Fruit fly (Drosophila melanogaster) whole organism, embryonic: ENCODE measurements around the gene PLCXD.
A peak's percentile ranks its signal among the peaks of the same experiment; 100 is the strongest.

Source experiments
- Awh ChIP-seq: fragments of 200-800 bp; sonication (Bioruptor generic); IDR thresholded peaks from 2 replicates; pipeline ENCODE4, ENCODE4 v1.3.6; 2022; ENCODE audit warnings: missing biosample characterization, missing genetic modification characterization
- CG10267 ChIP-seq: fragments of 200-800 bp; sonication (Bioruptor generic); optimal IDR thresholded peaks from 2 replicates; lab custom pipeline; 2018; ENCODE audit warnings: missing biosample characterization, mild to moderate bottlenecking, missing genetic modification characterization, moderate library complexity
- CG10462 ChIP-seq: fragments of 200-800 bp; sonication (Bioruptor generic); optimal IDR thresholded peaks from 2 replicates; lab custom pipeline; 2016; ENCODE audit warnings: missing biosample characterization, missing genetic modification characterization
- CG11093 ChIP-seq: fragments of 200-800 bp; sonication (Bioruptor generic); IDR thresholded peaks from 3 replicates; pipeline ENCODE4 v1.3.6; 2022; ENCODE audit warnings: missing biosample characterization, missing genetic modification characterization
- CG12219 ChIP-seq: fragments of 200-800 bp; sonication (Bioruptor generic); optimal IDR thresholded peaks from 3 replicates; lab custom pipeline; 2018; ENCODE audit warnings: missing biosample characterization, mild to moderate bottlenecking, missing genetic modification characterization
- CG12299 ChIP-seq: fragments of 200-800 bp; sonication (Bioruptor generic); optimal IDR thresholded peaks from 2 replicates; lab custom pipeline; 2018; ENCODE audit warnings: missing biosample characterization, mild to moderate bottlenecking, missing genetic modification characterization
- CG12659 ChIP-seq: fragments of 200-800 bp; sonication (Bioruptor generic); optimal IDR thresholded peaks from 3 replicates; lab custom pipeline; 2017; ENCODE audit warnings: mild to moderate bottlenecking, missing biosample characterization, missing genetic modification reagents, missing genetic modification characterization
- CG14050 ChIP-seq: fragments of 200-800 bp; sonication (Bioruptor generic); IDR thresholded peaks from 3 replicates; pipeline ENCODE4 v1.3.6; 2022; ENCODE audit warnings: missing biosample characterization, missing genetic modification characterization
- CG1602 ChIP-seq: fragments of 200-800 bp; sonication (Bioruptor generic); optimal IDR thresholded peaks from 3 replicates; lab custom pipeline; 2016; ENCODE audit warnings: missing biosample characterization, missing genetic modification characterization
- CG18764 ChIP-seq: fragments of 200-800 bp; sonication (Bioruptor generic); optimal IDR thresholded peaks from 3 replicates; lab custom pipeline; 2016; ENCODE audit warnings: missing biosample characterization, missing genetic modification characterization
- CG31388 ChIP-seq: fragments of 200-800 bp; sonication (Bioruptor generic); optimal IDR thresholded peaks from 2 replicates; lab custom pipeline; 2016; ENCODE audit warnings: missing biosample characterization, missing genetic modification characterization
- CG32532 ChIP-seq: fragments of 200-800 bp; sonication (Bioruptor generic); IDR thresholded peaks from 2 replicates; pipeline ENCODE4 v1.3.6; 2022; ENCODE audit warnings: missing biosample characterization, missing genetic modification characterization
- CG3726 ChIP-seq: fragments of 200-800 bp; sonication (Bioruptor generic); IDR thresholded peaks from 3 replicates; pipeline ENCODE4, ENCODE4 v1.3.6; 2022; ENCODE audit warnings: missing biosample characterization, missing genetic modification characterization
- CG4404 ChIP-seq: fragments of 200-800 bp; sonication (Bioruptor generic); IDR thresholded peaks from 2 replicates; pipeline ENCODE4 v1.3.6; 2022; ENCODE audit warnings: missing biosample characterization, missing genetic modification characterization
- CG4707 ChIP-seq: fragments of 200-800 bp; sonication (Bioruptor generic); optimal IDR thresholded peaks from 2 replicates; lab custom pipeline; 2018; ENCODE audit warnings: missing biosample characterization, mild to moderate bottlenecking, missing genetic modification characterization, moderate library complexity
- CG5180 ChIP-seq: fragments of 200-800 bp; sonication (Bioruptor generic); optimal IDR thresholded peaks from 3 replicates; lab custom pipeline; 2017; ENCODE audit warnings: missing biosample characterization, missing genetic modification characterization, mild to moderate bottlenecking, moderate library complexity, missing genetic modification reagents
- CG6854 ChIP-seq: fragments of 200-800 bp; sonication (Bioruptor generic); optimal IDR thresholded peaks from 3 replicates; lab custom pipeline; 2017; ENCODE audit warnings: missing biosample characterization, mild to moderate bottlenecking, missing genetic modification characterization
- CG7556 ChIP-seq: fragments of 200-800 bp; sonication (Bioruptor generic); optimal IDR thresholded peaks from 2 replicates; lab custom pipeline; 2017; ENCODE audit warnings: missing biosample characterization, mild to moderate bottlenecking, missing genetic modification characterization
- CG7839 ChIP-seq: fragments of 200-800 bp; sonication (Bioruptor generic); optimal IDR thresholded peaks from 3 replicates; lab custom pipeline; 2018; ENCODE audit warnings: missing biosample characterization, mild to moderate bottlenecking, missing genetic modification characterization, moderate library complexity
- CG7987 ChIP-seq: fragments of 200-800 bp; sonication (Bioruptor generic); optimal IDR thresholded peaks from 2 replicates; lab custom pipeline; 2018; ENCODE audit warnings: missing biosample characterization, mild to moderate bottlenecking, missing genetic modification characterization, moderate library complexity
- CG9437 ChIP-seq: fragments of 200-800 bp; sonication (Bioruptor generic); optimal IDR thresholded peaks from 2 replicates; lab custom pipeline; 2018; ENCODE audit warnings: missing biosample characterization, mild to moderate bottlenecking, missing genetic modification characterization
- Chrac-16 ChIP-seq: fragments of 200-800 bp; sonication (Bioruptor generic); optimal IDR thresholded peaks from 3 replicates; lab custom pipeline; 2016; ENCODE audit warnings: missing biosample characterization, missing genetic modification characterization
- D19B ChIP-seq: fragments of 200-800 bp; sonication (Bioruptor generic); optimal IDR thresholded peaks from 2 replicates; lab custom pipeline; 2017; ENCODE audit warnings: missing biosample characterization, mild to moderate bottlenecking, missing genetic modification characterization
- Dp ChIP-seq: fragments of 200-800 bp; sonication (Bioruptor generic); optimal IDR thresholded peaks from 2 replicates; lab custom pipeline; 2018; ENCODE audit warnings: missing biosample characterization, mild to moderate bottlenecking, missing genetic modification characterization, moderate library complexity
- Ets65A ChIP-seq: fragments of 200-800 bp; sonication (Bioruptor generic); peaks from one replicate; lab custom pipeline; 2016; ENCODE audit warnings: missing biosample characterization, missing genetic modification characterization
- Fer3 ChIP-seq: fragments of 200-800 bp; sonication (Bioruptor generic); optimal IDR thresholded peaks from 2 replicates; lab custom pipeline; 2018; ENCODE audit warnings: missing biosample characterization, mild to moderate bottlenecking, missing genetic modification characterization, moderate library complexity
- HLH54F ChIP-seq: fragments of 200-800 bp; sonication (Bioruptor generic); optimal IDR thresholded peaks from 3 replicates; lab custom pipeline; 2016; ENCODE audit warnings: missing biosample characterization, missing genetic modification characterization
- Hr3 ChIP-seq: fragments of 200-800 bp; sonication (Bioruptor generic); optimal IDR thresholded peaks from 3 replicates; lab custom pipeline; 2016; ENCODE audit warnings: missing biosample characterization, missing genetic modification characterization
- NC2α ChIP-seq: fragments of 200-800 bp; sonication (Bioruptor generic); optimal IDR thresholded peaks from 2 replicates; lab custom pipeline; 2016; ENCODE audit warnings: missing biosample characterization, missing genetic modification characterization
- Trl ChIP-seq, 3 experiments: fragments of >200 bp in 2 of 3; fragments of 200-800 bp in 1 of 3; sonication (Bioruptor generic) in 1 of 3; optimal IDR thresholded peaks; 2 replicates in 1 of 3; 3 replicates in 2 of 3; lab custom pipeline; 2016 to 2017; ENCODE audit warnings: missing biosample characterization in 1 of 3, missing genetic modification characterization in 1 of 3
- YL-1 ChIP-seq: fragments of 200-800 bp; sonication (Bioruptor generic); optimal IDR thresholded peaks from 3 replicates; lab custom pipeline; 2017; ENCODE audit warnings: missing biosample characterization, mild to moderate bottlenecking, missing genetic modification characterization
- bsh ChIP-seq, 2 experiments: fragments of 200-800 bp; sonication (Bioruptor generic); optimal IDR thresholded peaks; 2 replicates each; lab custom pipeline; 2017 to 2018; ENCODE audit warnings: mild to moderate bottlenecking in 2 of 2, missing biosample characterization in 2 of 2, missing genetic modification characterization in 2 of 2, moderate library complexity in 1 of 2
- cas ChIP-seq: fragments of 200-800 bp; sonication (Bioruptor generic); IDR thresholded peaks from 2 replicates; pipeline ENCODE4 v1.3.6; 2022; ENCODE audit warnings: missing biosample characterization, missing genetic modification characterization
- crp ChIP-seq, 2 experiments: fragments of 200-800 bp; sonication (Bioruptor generic); optimal IDR thresholded peaks; 2 replicates in 1 of 2; 3 replicates in 1 of 2; lab custom pipeline; 2017; ENCODE audit warnings: missing biosample characterization in 2 of 2, missing genetic modification characterization in 2 of 2, mild to moderate bottlenecking in 1 of 2, moderate library complexity in 1 of 2
- dmrt99B ChIP-seq: fragments of 200-800 bp; sonication (Bioruptor generic); optimal IDR thresholded peaks from 2 replicates; lab custom pipeline; 2018; ENCODE audit warnings: missing biosample characterization, mild to moderate bottlenecking, missing genetic modification characterization, moderate library complexity
- ems ChIP-seq: fragments of 200-800 bp; sonication (Bioruptor generic); optimal IDR thresholded peaks from 3 replicates; lab custom pipeline; 2016; ENCODE audit warnings: missing biosample characterization, missing genetic modification characterization
- fd102C ChIP-seq: fragments of 200-800 bp; sonication (Bioruptor generic); optimal IDR thresholded peaks from 2 replicates; lab custom pipeline; 2018; ENCODE audit warnings: missing biosample characterization, mild to moderate bottlenecking, missing genetic modification characterization, moderate library complexity
- fd3F ChIP-seq: fragments of 200-800 bp; sonication (Bioruptor generic); optimal IDR thresholded peaks from 2 replicates; lab custom pipeline; 2018; ENCODE audit warnings: missing biosample characterization, mild to moderate bottlenecking, missing genetic modification characterization, moderate library complexity
- gem ChIP-seq: fragments of 200-800 bp; sonication (Bioruptor generic); optimal IDR thresholded peaks from 2 replicates; lab custom pipeline; 2019; ENCODE audit warnings: missing biosample characterization, mild to moderate bottlenecking, missing genetic modification characterization, moderate library complexity
- hkb ChIP-seq, 2 experiments: fragments of 200-800 bp in 1 of 2; fragments of >200 bp in 1 of 2; sonication (Bioruptor generic) in 1 of 2; IDR thresholded peaks in 1 of 2; optimal IDR thresholded peaks in 1 of 2; 2 replicates each; pipeline versions ENCODE4 v1.3.6 to Lab custom; 2017 to 2022; ENCODE audit warnings: missing biosample characterization in 1 of 2, missing genetic modification characterization in 1 of 2
- kah ChIP-seq: fragments of 200-800 bp; sonication (Bioruptor generic); optimal IDR thresholded peaks from 2 replicates; lab custom pipeline; 2018; ENCODE audit warnings: missing biosample characterization, mild to moderate bottlenecking, missing genetic modification characterization
- lilli ChIP-seq: fragments of 200-800 bp; sonication (Bioruptor generic); optimal IDR thresholded peaks from 3 replicates; lab custom pipeline; 2016; ENCODE audit warnings: missing biosample characterization, missing genetic modification characterization
- nom ChIP-seq: fragments of 200-800 bp; sonication (Bioruptor generic); optimal IDR thresholded peaks from 2 replicates; lab custom pipeline; 2017; ENCODE audit warnings: missing biosample characterization, missing genetic modification characterization, mild to moderate bottlenecking, moderate library complexity, missing genetic modification reagents
- org-1 ChIP-seq: fragments of 200-800 bp; sonication (Bioruptor generic); optimal IDR thresholded peaks from 2 replicates; lab custom pipeline; 2017; ENCODE audit warnings: missing biosample characterization, missing genetic modification characterization
- otp ChIP-seq: fragments of 200-800 bp; sonication (Bioruptor generic); IDR thresholded peaks from 3 replicates; pipeline ENCODE4, ENCODE4 v1.3.6; 2022; ENCODE audit warnings: missing biosample characterization, missing genetic modification characterization
- run ChIP-seq: fragments of 200-800 bp; sonication (Bioruptor generic); optimal IDR thresholded peaks from 3 replicates; lab custom pipeline; 2018; ENCODE audit warnings: missing biosample characterization, mild to moderate bottlenecking, missing genetic modification characterization
- so ChIP-seq: fragments of 200-800 bp; sonication (Bioruptor generic); IDR thresholded peaks from 3 replicates; pipeline ENCODE4 v1.3.6; 2022; ENCODE audit warnings: missing biosample characterization, missing genetic modification characterization

PLCXD gene

dm6 chr2L:12002922-12003791, 46.1 kb upstream of the PLCXD start (continued):
- TF ChIP-seq lilli (GFP tag; lab: Kevin White, UChicago) (peak; percentile 55), Dp (GFP tag; lab: Kevin White, UChicago) (no peak), fd102C (GFP tag; lab: Kevin White, UChicago) (no peak), CG18764 (GFP tag; lab: Kevin White, UChicago) (peak; percentile 41), CG9437 (GFP tag; lab: Kevin White, UChicago) (peak; percentile 32), fd3F (GFP tag; lab: Kevin White, UChicago) (peak; percentile 30), CG10267 (tag; lab: Kevin White, UChicago) (peak; percentile 17), CG4707 (peak; percentile 100), HLH54F (GFP tag; lab: Kevin White, UChicago) (peak; percentile 29), so (GFP tag; lab: Robert Waterston, UW) (no peak), hkb (optimal IDR thresholded peaks at IDR 0.05; lab: Kevin White, UChicago) (no peak), hkb (GFP tag; IDR thresholded peaks at IDR 0.05; lab: Robert Waterston, UW) (no peak), nom (peak; percentile 60), otp (GFP tag; lab: Robert Waterston, UW) (no peak), CG12219 (peak; percentile 31), CG10462 (GFP tag; lab: Kevin White, UChicago) (peak; percentile 4), CG7839 (tag; lab: Kevin White, UChicago) (peak; percentile 50), cas (no peak), dmrt99B (peak; percentile 44), Hr3 (GFP tag; lab: Kevin White, UChicago) (peak; percentile 23), Ets65A (GFP tag; lab: Kevin White, UChicago) (peak; percentile 4), CG6854 (GFP tag; lab: Kevin White, UChicago) (peak; percentile 11), CG12659 (GFP tag; lab: Kevin White, UChicago) (peak; percentile 44), Fer3 (tag; lab: Kevin White, UChicago) (peak; percentile 43), CG31388 (GFP tag; lab: Kevin White, UChicago) (no peak), bsh (GFP tag; optimal IDR thresholded peaks at IDR 0.05; lab: Kevin White, UChicago) (peak in 1 of 2 experiments; percentile 44), org-1 (GFP tag; lab: Kevin White, UChicago) (no peak), kah (GFP tag; lab: Kevin White, UChicago) (peak; percentile 82), CG5180 (GFP tag; lab: Kevin White, UChicago) (peak; percentile 91), CG14050 (GFP tag; lab: Robert Waterston, UW) (no peak), CG7987 (GFP tag; lab: Kevin White, UChicago) (peak; percentile 54), crp (GFP tag; optimal IDR thresholded peaks at IDR 0.05; lab: Kevin White, UChicago) (peak in 1 of 2 experiments; percentile 58), CG11093 (GFP tag; lab: Robert Waterston, UW) (no peak), D19B (GFP tag; lab: Kevin White, UChicago) (peak; percentile 10), CG4404 (GFP tag; lab: Robert Waterston, UW) (no peak), ems (peak; percentile 1), run (tag; lab: Kevin White, UChicago) (peak; percentile 28), CG7556 (peak; percentile 3), YL-1 (GFP tag; lab: Kevin White, UChicago) (no peak), gem (tag; lab: Kevin White, UChicago) (peak; percentile 65), Chrac-16 (GFP tag; lab: Kevin White, UChicago) (peak; percentile 16), CG3726 (GFP tag; lab: Robert Waterston, UW) (no peak), CG12299 (peak; percentile 27), CG32532 (GFP tag; lab: Robert Waterston, UW) (no peak), CG1602 (peak; percentile 22), NC2α (GFP tag; lab: Kevin White, UChicago) (no peak), Trl (optimal IDR thresholded peaks at IDR 0.05; lab: Kevin White, UChicago) (no peak), Trl (GFP tag; optimal IDR thresholded peaks at IDR 0.05; lab: Kevin White, UChicago) (peak; percentile 42), Awh (GFP tag; lab: Robert Waterston, UW) (no peak)
